Worm (Caenorhabditis elegans) whole organism, L1 larva: ENCODE results near the gene K07E3.4.

ENCODE experiments used
- C04F5.9 ChIP-seq: sonication (generic microtip); optimal IDR thresholded peaks from 2 replicates; lab custom pipeline; 2016; ENCODE audit warnings: missing genetic modification characterization, missing compliant biosample characterization
- C16A3.4 ChIP-seq: fragments of 150-350 bp; optimal IDR thresholded peaks from 2 replicates; lab custom pipeline; 2014; ENCODE audit warnings: missing biosample characterization, missing genetic modification characterization
- F16B12.6 ChIP-seq: fragments of 150-350 bp; optimal IDR thresholded peaks from 2 replicates; lab custom pipeline; 2014; ENCODE audit warnings: missing biosample characterization, missing genetic modification characterization
- Y116A8C.19 ChIP-seq: sonication (generic microtip); optimal IDR thresholded peaks from 2 replicates; lab custom pipeline; 2016; ENCODE audit warnings: missing compliant biosample characterization, missing genetic modification characterization, borderline replicate concordance
- aha-1 ChIP-seq: fragments of 150-350 bp; optimal IDR thresholded peaks from 2 replicates; lab custom pipeline; 2014; ENCODE audit warnings: missing biosample characterization, missing genetic modification characterization
- aly-2 ChIP-seq: fragments of 150-350 bp; optimal IDR thresholded peaks from 2 replicates; lab custom pipeline; 2014; ENCODE audit warnings: missing biosample characterization, missing genetic modification characterization
- blmp-1 ChIP-seq: fragments of 150-350 bp; optimal IDR thresholded peaks from 2 replicates; lab custom pipeline; 2014; ENCODE audit warnings: missing biosample characterization, missing genetic modification characterization
- ceh-63 ChIP-seq: fragments of 200-800 bp; sonication (Bioruptor generic); optimal IDR thresholded peaks from 2 replicates; lab custom pipeline; 2018; ENCODE audit warnings: mild to moderate bottlenecking, missing genetic modification characterization, missing compliant biosample characterization
- ceh-8 ChIP-seq: fragments of 200-800 bp; sonication (Bioruptor generic); optimal IDR thresholded peaks from 2 replicates; lab custom pipeline; 2018; ENCODE audit warnings: mild to moderate bottlenecking, missing genetic modification characterization, moderate library complexity, missing compliant biosample characterization
- ceh-82 ChIP-seq, 3 experiments: fragments of 150-350 bp in 1 of 3; sonication (generic microtip) in 2 of 3; optimal IDR thresholded peaks; 2 replicates each; lab custom pipeline; 2014 to 2017; ENCODE audit warnings: missing biosample characterization in 3 of 3, missing genetic modification characterization in 3 of 3
- dpl-1 ChIP-seq, 3 experiments: fragments of 150-350 bp in 2 of 3; sonication (generic microtip) in 1 of 3; optimal IDR thresholded peaks; 2 replicates each; lab custom pipeline; 2014 to 2017; ENCODE audit warnings: missing biosample characterization in 3 of 3, missing genetic modification characterization in 3 of 3, missing genetic modification reagents in 3 of 3
- dsc-1 ChIP-seq: sonication (generic microtip); optimal IDR thresholded peaks from 2 replicates; lab custom pipeline; 2016; ENCODE audit warnings: mild to moderate bottlenecking, missing genetic modification characterization, missing compliant biosample characterization
- efl-1 ChIP-seq, 4 experiments: fragments of 150-350 bp; optimal IDR thresholded peaks in 3 of 4; peaks in 1 of 4; 1 replicate in 1 of 4; 2 replicates in 3 of 4; lab custom pipeline; 2014; ENCODE audit warnings: missing biosample characterization in 2 of 4, missing genetic modification characterization in 2 of 4, missing genetic modification reagents in 2 of 4
- efl-3 ChIP-seq: fragments of 200-800 bp; sonication (Bioruptor generic); optimal IDR thresholded peaks from 2 replicates; lab custom pipeline; 2018; ENCODE audit warnings: mild to moderate bottlenecking, missing genetic modification characterization, missing compliant biosample characterization
- egl-13 ChIP-seq: sonication (generic microtip); optimal IDR thresholded peaks from 2 replicates; lab custom pipeline; 2016; ENCODE audit warnings: missing genotype, missing genetic modification reagents, missing genetic modification characterization, missing compliant biosample characterization
- elt-2 ChIP-seq: sonication (generic microtip); optimal IDR thresholded peaks from 2 replicates; lab custom pipeline; 2016; ENCODE audit warnings: missing genetic modification characterization, mild to moderate bottlenecking, inconsistent platforms, missing compliant biosample characterization, missing genetic modification reagents
- elt-3 ChIP-seq, 6 experiments: fragments of 150-350 bp in 1 of 6; sonication (generic microtip); optimal IDR thresholded peaks; 2 replicates each; lab custom pipeline; 2017 to 2018; ENCODE audit warnings: missing biosample characterization in 6 of 6, missing genetic modification characterization in 6 of 6, inconsistent platforms in 1 of 6
- fkh-10 ChIP-seq: sonication (generic microtip); optimal IDR thresholded peaks from 2 replicates; lab custom pipeline; 2017; ENCODE audit warnings: missing biosample characterization, missing genetic modification reagents, missing genetic modification characterization
- fkh-4 ChIP-seq: sonication (generic microtip); optimal IDR thresholded peaks from 2 replicates; lab custom pipeline; 2016; ENCODE audit warnings: missing compliant biosample characterization, missing genetic modification characterization, borderline replicate concordance
- fkh-8 ChIP-seq: sonication (generic microtip); optimal IDR thresholded peaks from 2 replicates; lab custom pipeline; 2016; ENCODE audit warnings: mild to moderate bottlenecking, missing genetic modification characterization, missing compliant biosample characterization
- irx-1 ChIP-seq: sonication (generic microtip); optimal IDR thresholded peaks from 2 replicates; lab custom pipeline; 2016; ENCODE audit warnings: missing genetic modification characterization, missing compliant biosample characterization
- jun-1 ChIP-seq: fragments of 150-350 bp; optimal IDR thresholded peaks from 2 replicates; lab custom pipeline; 2014; ENCODE audit warnings: missing biosample characterization, missing genetic modification reagents, missing genetic modification characterization
- lin-35 ChIP-seq, 2 experiments: fragments of 150-350 bp; optimal IDR thresholded peaks; 2 replicates each; lab custom pipeline; 2014; ENCODE audit warnings: missing biosample characterization in 2 of 2, missing genetic modification characterization in 2 of 2, missing genetic modification reagents in 2 of 2
- lin-39 ChIP-seq: fragments of 150-350 bp; optimal IDR thresholded peaks from 2 replicates; lab custom pipeline; 2014; ENCODE audit warnings: missing biosample characterization, missing genetic modification reagents, missing genetic modification characterization
- lsy-2 ChIP-seq, 2 experiments: fragments of 150-350 bp; optimal IDR thresholded peaks; 2 replicates each; lab custom pipeline; 2014; ENCODE audit warnings: missing biosample characterization in 2 of 2, missing genetic modification characterization in 2 of 2
- mab-9 ChIP-seq: fragments of 200-800 bp; sonication (Bioruptor generic); IDR thresholded peaks from 2 replicates; pipeline ENCODE4 v1.3.6; 2022; ENCODE audit warnings: missing genetic modification reagents, missing genetic modification characterization, missing compliant biosample characterization
- mef-2 ChIP-seq: fragments of 150-350 bp; optimal IDR thresholded peaks from 2 replicates; lab custom pipeline; 2014; ENCODE audit warnings: missing biosample characterization, missing genetic modification characterization
- mep-1 ChIP-seq: fragments of 150-350 bp; optimal IDR thresholded peaks from 2 replicates; lab custom pipeline; 2014; ENCODE audit warnings: missing biosample characterization, missing genetic modification characterization
- nhr-11 ChIP-seq: fragments of 150-350 bp; optimal IDR thresholded peaks from 2 replicates; lab custom pipeline; 2014; ENCODE audit warnings: missing biosample characterization, missing genetic modification characterization
- nhr-12 ChIP-seq: sonication (generic microtip); optimal IDR thresholded peaks from 2 replicates; lab custom pipeline; 2017; ENCODE audit warnings: missing biosample characterization, missing genetic modification characterization
- nhr-19 ChIP-seq: fragments of 200-800 bp; sonication (Bioruptor generic); conservative IDR thresholded peaks from 2 replicates; pipeline ENCODE4 v1.3.6; 2022; ENCODE audit warnings: missing genetic modification characterization, missing compliant biosample characterization
- nhr-237 ChIP-seq: fragments of 150-350 bp; optimal IDR thresholded peaks from 2 replicates; lab custom pipeline; 2014; ENCODE audit warnings: missing biosample characterization, missing genetic modification characterization
- nhr-28 ChIP-seq: fragments of 150-350 bp; optimal IDR thresholded peaks from 2 replicates; lab custom pipeline; 2014; ENCODE audit warnings: missing biosample characterization, missing genetic modification characterization
- nhr-47 ChIP-seq: sonication (generic microtip); optimal IDR thresholded peaks from 2 replicates; lab custom pipeline; 2016; ENCODE audit warnings: mild to moderate bottlenecking, missing genetic modification characterization, moderate library complexity, missing compliant biosample characterization
- nhr-71 ChIP-seq: sonication (generic microtip); optimal IDR thresholded peaks from 2 replicates; lab custom pipeline; 2016; ENCODE audit warnings: mild to moderate bottlenecking, missing genetic modification characterization, moderate library complexity, missing compliant biosample characterization
- nhr-76 ChIP-seq: sonication (generic microtip); optimal IDR thresholded peaks from 2 replicates; lab custom pipeline; 2017; ENCODE audit warnings: missing biosample characterization, missing genetic modification characterization
- nhr-77 ChIP-seq: fragments of 150-350 bp; optimal IDR thresholded peaks from 2 replicates; lab custom pipeline; 2014; ENCODE audit warnings: missing biosample characterization, missing genetic modification characterization
- pag-3 ChIP-seq: sonication (generic microtip); optimal IDR thresholded peaks from 2 replicates; lab custom pipeline; 2017; ENCODE audit warnings: missing genetic modification characterization, mild to moderate bottlenecking, missing compliant biosample characterization, antibody characterized with exemption, borderline replicate concordance; ENCODE audit not compliant: insufficient read depth
- pax-3 ChIP-seq: fragments of 200-800 bp; sonication (Bioruptor generic); optimal IDR thresholded peaks from 2 replicates; lab custom pipeline; 2018; ENCODE audit warnings: mild to moderate bottlenecking, missing genetic modification characterization, moderate library complexity, missing compliant biosample characterization
- rnt-1 ChIP-seq: sonication (generic microtip); optimal IDR thresholded peaks from 2 replicates; lab custom pipeline; 2016; ENCODE audit warnings: mild to moderate bottlenecking, missing genetic modification characterization, moderate library complexity, missing compliant biosample characterization
- snpc-4 ChIP-seq: fragments of 150-350 bp; optimal IDR thresholded peaks from 2 replicates; lab custom pipeline; 2014; ENCODE audit warnings: missing biosample characterization, missing genetic modification characterization
- sox-4 ChIP-seq: sonication (generic microtip); optimal IDR thresholded peaks from 2 replicates; lab custom pipeline; 2016; ENCODE audit warnings: missing genetic modification characterization, missing compliant biosample characterization
- sptf-1 ChIP-seq: fragments of 150-350 bp; optimal IDR thresholded peaks from 2 replicates; lab custom pipeline; 2014; ENCODE audit warnings: missing biosample characterization, missing genetic modification characterization
- sup-37 ChIP-seq: fragments of 200-800 bp; sonication (Bioruptor generic); optimal IDR thresholded peaks from 2 replicates; lab custom pipeline; 2018; ENCODE audit warnings: mild to moderate bottlenecking, missing genetic modification characterization, missing compliant biosample characterization
- tbx-2 ChIP-seq: sonication (generic microtip); optimal IDR thresholded peaks from 2 replicates; lab custom pipeline; 2016; ENCODE audit warnings: missing genetic modification characterization, missing compliant biosample characterization
- tlp-1 ChIP-seq: fragments of 150-350 bp; optimal IDR thresholded peaks from 2 replicates; lab custom pipeline; 2014; ENCODE audit warnings: missing biosample characterization, missing genetic modification characterization
- unc-30 ChIP-seq: sonication (generic microtip); optimal IDR thresholded peaks from 2 replicates; lab custom pipeline; 2017; ENCODE audit warnings: missing biosample characterization, missing genetic modification characterization
- unc-98 ChIP-seq: fragments of 200-800 bp; sonication (Bioruptor generic); IDR thresholded peaks from 2 replicates; pipeline ENCODE4 v1.3.6; 2022; ENCODE audit warnings: missing genetic modification characterization, missing compliant biosample characterization
- vab-15 ChIP-seq: sonication (generic microtip); optimal IDR thresholded peaks from 2 replicates; lab custom pipeline; 2017; ENCODE audit warnings: missing genotype, mild to moderate bottlenecking, missing genetic modification characterization, missing compliant biosample characterization
- xbp-1 ChIP-seq: sonication (generic microtip); optimal IDR thresholded peaks from 2 replicates; lab custom pipeline; 2016; ENCODE audit warnings: missing genetic modification characterization, missing compliant biosample characterization
- zip-4 ChIP-seq: fragments of 200-800 bp; sonication (Bioruptor generic); optimal IDR thresholded peaks from 2 replicates; lab custom pipeline; 2018; ENCODE audit warnings: mild to moderate bottlenecking, missing genetic modification characterization, moderate library complexity, missing compliant biosample characterization
- ztf-11 ChIP-seq, 2 experiments: sonication (generic microtip); optimal IDR thresholded peaks; 2 replicates each; lab custom pipeline; 2016 to 2017; ENCODE audit warnings: missing genetic modification characterization in 2 of 2, missing biosample characterization in 1 of 2, missing compliant biosample characterization in 1 of 2
- ztf-4 ChIP-seq: fragments of 150-350 bp; optimal IDR thresholded peaks from 2 replicates; lab custom pipeline; 2014; ENCODE audit warnings: missing biosample characterization, missing genetic modification characterization

The K07E3.4 gene

ce11 chrX:8048637-8049036 lies 35.2 kb downstream of the K07E3.4 start:
- no peak for TF ChIP-seq mab-9 (GFP tag; lab: Robert Waterston, UW)
- peak in 1 of 2 experiments; percentile 33 for TF ChIP-seq lin-35 (GFP tag; optimal IDR thresholded peaks at IDR 0.05; lab: Kevin White, UChicago)
- TF ChIP-seq nhr-77 (tag; lab: Kevin White, UChicago) = no peak
- peak in 1 of 6 experiments; percentile 2 for TF ChIP-seq elt-3 (tag; optimal IDR thresholded peaks at IDR 0.05; lab: Kevin White, UChicago)
- peak; percentile 65 for TF ChIP-seq dsc-1 (tag; lab: Kevin White, UChicago)
- TF ChIP-seq snpc-4 = no peak
- no peak for TF ChIP-seq unc-30 (tag; lab: Kevin White, UChicago)
- TF ChIP-seq vab-15 (tag; lab: Kevin White, UChicago) = no peak
- TF ChIP-seq fkh-4 (tag; lab: Kevin White, UChicago) = no peak
- no peak for TF ChIP-seq ztf-4 (tag; lab: Kevin White, UChicago)
- peak; percentile 38 for TF ChIP-seq xbp-1 (tag; lab: Kevin White, UChicago)
- TF ChIP-seq nhr-12 = no peak
- no peak for TF ChIP-seq tbx-2 (tag; lab: Kevin White, UChicago)
- TF ChIP-seq efl-3 (GFP tag; lab: Kevin White, UChicago) = no peak
- TF ChIP-seq sup-37 (GFP tag; lab: Kevin White, UChicago) = no peak
- no peak for TF ChIP-seq aly-2 (tag; lab: Kevin White, UChicago)
- peak; percentile 55 for TF ChIP-seq jun-1
- TF ChIP-seq C16A3.4 = peak; percentile 40
- TF ChIP-seq blmp-1 = no peak
- no peak for TF ChIP-seq ceh-63
- TF ChIP-seq aha-1 (tag; lab: Kevin White, UChicago) = no peak
- peak; percentile 41 for TF ChIP-seq lin-39 (tag; lab: Kevin White, UChicago)
- TF ChIP-seq fkh-8 (tag; lab: Kevin White, UChicago) = no peak
- no peak for TF ChIP-seq ztf-11 (tag; optimal IDR thresholded peaks at IDR 0.05; lab: Kevin White, UChicago)
- TF ChIP-seq nhr-76 (tag; lab: Kevin White, UChicago) = no peak
- no peak for TF ChIP-seq nhr-11 (tag; lab: Kevin White, UChicago)
- no peak for TF ChIP-seq lsy-2 (tag; optimal IDR thresholded peaks at IDR 0.05; lab: Kevin White, UChicago)
- no peak for TF ChIP-seq Y116A8C.19 (tag; lab: Kevin White, UChicago)
- TF ChIP-seq ceh-8 (GFP tag; lab: Kevin White, UChicago) = no peak
- TF ChIP-seq ceh-82 (tag; optimal IDR thresholded peaks at IDR 0.05; lab: Kevin White, UChicago) = peak in 1 of 3 experiments; percentile 15
- peak; percentile 50 for TF ChIP-seq mep-1 (tag; lab: Kevin White, UChicago)
- TF ChIP-seq nhr-28 (tag; lab: Kevin White, UChicago) = no peak
- TF ChIP-seq pax-3 (tag; lab: Kevin White, UChicago) = no peak
- TF ChIP-seq nhr-71 (tag; lab: Kevin White, UChicago) = peak; percentile 50
- peak; percentile 9 for TF ChIP-seq sox-4
- TF ChIP-seq pag-3 (tag; lab: Kevin White, UChicago) = no peak
- no peak for TF ChIP-seq tlp-1 (tag; lab: Kevin White, UChicago)
- no peak for TF ChIP-seq egl-13
- TF ChIP-seq nhr-237 (tag; lab: Kevin White, UChicago) = no peak
- TF ChIP-seq nhr-19 (GFP tag; lab: Robert Waterston, UW) = peak; percentile 35; the same call in 1 of the 2 replicates
- TF ChIP-seq C04F5.9 (tag; lab: Kevin White, UChicago) = no peak
- TF ChIP-seq rnt-1 (tag; lab: Kevin White, UChicago) = peak; percentile 14
- no peak for TF ChIP-seq sptf-1 (tag; lab: Kevin White, UChicago)
- TF ChIP-seq irx-1 (tag; lab: Kevin White, UChicago) = no peak
- TF ChIP-seq F16B12.6 = no peak
- no peak for TF ChIP-seq zip-4
- peak; percentile 63 for TF ChIP-seq nhr-47 (tag; lab: Kevin White, UChicago)
- TF ChIP-seq dpl-1 (GFP tag; optimal IDR thresholded peaks at IDR 0.05; lab: Kevin White, UChicago) = no peak
- TF ChIP-seq fkh-10 = no peak
- TF ChIP-seq efl-1 (optimal IDR thresholded peaks at IDR 0.05; lab: Kevin White, UChicago) = peak in 1 of 2 experiments; percentile 9
- no peak for TF ChIP-seq efl-1 (GFP tag; optimal IDR thresholded peaks at IDR 0.05 in 1 of 2; lab: Kevin White, UChicago)
- TF ChIP-seq elt-2 (tag; lab: Kevin White, UChicago) = no peak
- no peak for TF ChIP-seq unc-98
- TF ChIP-seq mef-2 (tag; lab: Kevin White, UChicago) = no peak
